Worm (Caenorhabditis elegans): Measurements from ENCODE around the gene T21C12.4.
A peak's percentile ranks its signal among the peaks of the same experiment; 100 is the strongest.

Gene T21C12.4

DNA sequence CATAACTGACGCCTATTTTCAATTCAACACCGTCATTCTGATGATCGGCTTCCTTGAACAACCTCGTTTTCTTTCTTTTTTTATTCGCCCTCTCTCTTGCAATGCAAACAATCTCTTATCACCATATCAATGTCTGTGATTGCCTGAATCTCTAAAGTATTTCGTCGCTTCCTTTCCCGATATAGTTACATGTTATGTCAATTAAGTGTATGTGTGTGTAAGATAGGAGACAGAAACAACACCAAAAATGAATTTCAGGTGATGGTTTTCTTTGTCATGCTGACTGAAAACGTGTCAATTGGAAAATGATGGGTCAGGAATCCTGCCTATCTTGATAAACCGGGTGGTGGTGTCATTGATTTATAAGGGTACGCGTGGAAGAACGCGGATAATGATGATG lies 24.5 kb downstream of the T21C12.4 start (continued):
- TF ChIP-seq skn-1 (tag; optimal IDR thresholded peaks at IDR 0.05) = no peak
- TF ChIP-seq Y55F3AM.14 (GFP tag; optimal IDR thresholded peaks at IDR 0.05) = no peak
- no peak for TF ChIP-seq nhr-11 (tag; optimal IDR thresholded peaks at IDR 0.05)

DNA sequence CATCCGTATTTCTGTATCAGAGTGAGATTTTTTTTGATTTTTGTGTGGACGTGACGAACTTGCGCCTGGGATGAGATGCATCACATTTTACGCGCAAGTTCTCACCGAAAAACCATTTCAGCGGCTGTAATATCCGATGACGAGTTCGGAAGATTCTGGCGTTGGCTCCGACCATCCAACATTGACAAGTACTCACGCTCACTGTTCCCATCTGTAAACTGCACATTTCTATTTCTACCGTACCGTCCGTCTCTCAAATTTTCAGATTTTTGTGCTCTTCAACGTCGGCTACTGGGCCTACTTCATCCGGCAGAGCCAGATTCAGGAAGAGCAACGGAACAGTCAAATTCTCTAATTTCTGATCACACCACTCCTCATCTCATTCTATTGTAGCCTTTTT lies 30.4 kb downstream of the T21C12.4 start:
- no peak for TF ChIP-seq ceh-16 (tag; optimal IDR thresholded peaks at IDR 0.05)
- no peak for TF ChIP-seq nhr-237 (tag; optimal IDR thresholded peaks at IDR 0.05)
- no peak for TF ChIP-seq ztf-1 (GFP tag; conservative IDR thresholded peaks at IDR 0.05)
- TF ChIP-seq sem-4 (tag; optimal IDR thresholded peaks at IDR 0.05) = no peak

DNA sequence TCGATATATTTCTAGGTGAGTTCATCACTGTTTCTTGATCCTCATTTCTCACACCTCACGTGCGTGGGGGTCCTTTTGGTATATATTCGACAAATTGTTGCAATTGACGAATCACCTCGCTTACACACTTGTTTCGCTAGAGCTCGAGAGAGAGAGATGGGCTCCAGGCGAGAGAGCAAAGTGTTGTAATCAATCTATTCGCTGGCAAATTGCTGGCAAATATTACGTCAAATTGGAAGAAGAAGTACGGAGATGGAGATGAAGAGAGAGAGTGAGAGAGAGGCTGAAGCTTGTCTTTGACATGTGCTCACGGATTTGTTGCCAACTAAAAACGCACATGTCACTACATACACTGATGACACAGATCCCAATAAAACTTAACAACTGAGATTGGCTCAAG lies 31.9 kb downstream of the T21C12.4 start:
- TF ChIP-seq nhr-129 (tag; optimal IDR thresholded peaks at IDR 0.05) (peak; percentile 72), gmeb-1 (tag; optimal IDR thresholded peaks at IDR 0.05) (no peak), lsy-2 (tag; optimal IDR thresholded peaks at IDR 0.05) (peak in 1 of 2 experiments; percentile 45), ztf-4 (tag; optimal IDR thresholded peaks at IDR 0.05) (peak; percentile 30), F13H6.1 (tag; optimal IDR thresholded peaks at IDR 0.05) (peak; percentile 31)

DNA sequence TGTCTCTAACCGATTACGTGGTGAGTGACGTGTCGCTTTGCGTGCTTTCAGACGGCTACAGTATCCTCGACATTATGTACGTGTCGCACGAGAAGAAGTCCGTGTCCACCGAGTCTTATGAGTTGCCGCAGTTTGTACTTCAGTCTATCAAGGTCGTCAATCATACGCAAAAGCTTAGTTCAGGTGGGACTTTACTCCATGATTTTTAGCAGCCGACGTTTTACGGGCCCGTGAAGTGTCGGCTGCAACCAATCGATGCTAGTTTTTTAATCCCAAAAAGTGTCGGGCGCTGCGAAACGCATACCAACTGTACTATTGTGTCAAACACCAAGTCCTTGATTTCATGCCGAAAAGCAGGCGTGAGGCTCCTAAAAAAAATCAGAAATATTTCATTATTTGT lies 33.0 kb downstream of the T21C12.4 start:
- TF ChIP-seq snpc-4 (tag; optimal IDR thresholded peaks at IDR 0.05) (peak; percentile 35), mbf-1 (tag; optimal IDR thresholded peaks at IDR 0.05) (no peak)

DNA sequence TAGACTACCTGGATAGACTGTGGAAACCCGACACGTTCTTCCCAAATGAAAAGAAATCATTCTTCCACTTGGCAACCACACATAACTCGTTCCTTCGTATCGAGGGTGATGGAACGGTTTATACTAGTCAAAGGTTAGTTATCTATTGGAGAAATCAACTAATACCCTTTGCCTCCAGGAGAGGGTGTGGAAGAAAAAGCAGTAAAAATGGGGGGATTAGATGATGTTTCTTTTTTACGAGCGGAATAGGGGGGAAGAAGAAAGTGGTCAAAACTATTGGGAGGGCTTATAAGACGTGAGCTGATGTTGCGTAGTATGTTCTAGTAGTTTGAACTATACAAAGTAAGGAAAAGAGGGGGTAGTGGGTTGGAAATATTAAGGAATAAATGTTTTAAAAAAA lies 34.8 kb downstream of the T21C12.4 start:
- no peak for TF ChIP-seq dmd-4 (tag; optimal IDR thresholded peaks at IDR 0.05)
- no peak for TF ChIP-seq egl-27 (tag; optimal IDR thresholded peaks at IDR 0.05)
- no peak for TF ChIP-seq elt-3 (tag; optimal IDR thresholded peaks at IDR 0.05)
- no peak for TF ChIP-seq nhr-23 (tag; optimal IDR thresholded peaks at IDR 0.05)
- TF ChIP-seq mab-5 (tag; optimal IDR thresholded peaks at IDR 0.05) = peak; percentile 72
- TF ChIP-seq unc-55 (GFP tag; optimal IDR thresholded peaks at IDR 0.05) = peak; percentile 75
- TF ChIP-seq ceh-82 (tag; optimal IDR thresholded peaks at IDR 0.05) = no peak
- no peak for TF ChIP-seq sma-9 (GFP tag; optimal IDR thresholded peaks at IDR 0.05)
- no peak for TF ChIP-seq sma-9 (tag; optimal IDR thresholded peaks at IDR 0.05)

DNA sequence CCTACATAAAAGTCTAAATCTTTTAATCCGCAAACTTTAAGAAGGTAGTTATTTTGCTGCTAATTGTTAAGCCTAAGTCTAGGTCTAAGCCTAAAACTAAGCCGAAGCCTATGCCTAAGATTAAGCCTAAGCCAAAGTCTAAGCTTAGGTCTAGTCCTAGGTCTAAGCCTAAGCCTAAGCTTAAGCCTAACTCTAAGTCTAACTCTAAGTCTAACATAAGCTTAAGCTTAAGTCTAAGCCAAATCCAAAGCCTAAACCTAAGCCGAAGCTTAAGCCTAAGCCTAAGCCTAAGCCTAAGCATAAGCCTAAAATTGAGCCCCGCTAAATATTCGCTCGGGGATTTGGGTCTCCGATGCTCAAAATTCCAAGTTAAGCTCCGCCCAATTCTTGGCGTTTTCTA lies 36.6 kb downstream of the T21C12.4 start:
- TF ChIP-seq nhr-21 (tag; optimal IDR thresholded peaks at IDR 0.05) (no peak), snpc-4 (tag; optimal IDR thresholded peaks at IDR 0.05) (no peak), lin-13 (GFP tag; optimal IDR thresholded peaks at IDR 0.05) (no peak)

DNA sequence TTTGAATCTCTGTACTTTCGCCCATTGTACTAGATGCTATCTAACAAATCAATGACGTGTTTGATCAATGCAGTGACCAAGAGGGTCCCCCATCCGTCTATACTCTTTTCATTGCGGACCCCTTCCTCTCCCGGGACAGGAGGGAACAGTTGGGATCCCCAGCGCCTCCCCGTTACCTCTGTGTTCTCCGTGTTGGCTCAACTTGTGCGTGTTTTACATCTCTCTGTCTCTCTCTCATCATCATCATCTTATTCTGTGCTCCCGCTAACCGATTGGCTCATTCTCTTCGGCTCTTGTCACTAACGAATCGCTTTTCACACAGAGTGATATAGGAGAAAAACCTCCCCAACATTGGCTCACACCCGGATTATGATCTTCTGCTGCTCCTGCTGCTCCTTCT lies 37.3 kb downstream of the T21C12.4 start, which contains the start of gene unc-49:
TSS of gene unc-49 (plus strand) at position 240 of the 400 bp plus-strand sequence.
- TF ChIP-seq sma-3 (GFP tag; optimal IDR thresholded peaks at IDR 0.05) (no peak), peb-1 (tag; optimal IDR thresholded peaks at IDR 0.05) (no peak), lsy-2 (tag; optimal IDR thresholded peaks at IDR 0.05) (peak in 1 of 2 experiments; percentile 7), F13H6.1 (tag; optimal IDR thresholded peaks at IDR 0.05) (peak; percentile 61), C34F6.9 (tag; optimal IDR thresholded peaks at IDR 0.05) (peak; percentile 6), nhr-129 (tag; optimal IDR thresholded peaks at IDR 0.05) (peak; percentile 14)

DNA sequence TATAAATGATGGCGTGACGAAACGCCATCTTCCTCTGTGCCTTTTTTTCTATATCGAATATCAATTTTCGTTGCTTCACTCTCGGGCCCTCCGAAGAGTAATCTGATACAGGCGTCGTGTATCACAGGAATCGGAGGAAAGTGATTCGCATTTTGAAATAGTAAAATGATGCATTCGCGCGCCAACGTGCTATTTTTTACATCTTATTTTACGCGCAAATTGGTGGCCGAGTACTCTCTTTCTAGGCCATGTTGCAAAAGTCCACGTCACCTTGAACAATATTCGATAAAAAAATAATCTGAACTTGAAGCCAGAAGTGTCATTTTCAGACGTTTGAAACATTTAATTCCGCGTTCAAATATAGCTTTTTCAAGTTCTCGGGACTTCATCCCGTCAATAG lies 38.2 kb downstream of the T21C12.4 start:
- TF ChIP-seq ama-1 (optimal IDR thresholded peaks at IDR 0.05) = no peak
- TF ChIP-seq sem-4 (tag; optimal IDR thresholded peaks at IDR 0.05) = no peak
- no peak for TF ChIP-seq ztf-1 (GFP tag; conservative IDR thresholded peaks at IDR 0.05)
- TF ChIP-seq nhr-237 (tag; optimal IDR thresholded peaks at IDR 0.05) = no peak
- TF ChIP-seq lin-11 (tag; optimal IDR thresholded peaks at IDR 0.05) = no peak
- no peak for TF ChIP-seq lin-39 (tag; optimal IDR thresholded peaks at IDR 0.05)
- TF ChIP-seq snpc-4 (tag; optimal IDR thresholded peaks at IDR 0.05) = no peak
- no peak for TF ChIP-seq blmp-1 (tag; optimal IDR thresholded peaks at IDR 0.05; ENCODE audit: insufficient read depth)
- no peak for TF ChIP-seq R02D3.7 (tag; optimal IDR thresholded peaks at IDR 0.05)
- no peak for TF ChIP-seq zag-1 (tag; optimal IDR thresholded peaks at IDR 0.05)
- TF ChIP-seq fos-1 (tag; optimal IDR thresholded peaks at IDR 0.05) = no peak
- no peak for TF ChIP-seq unc-55 (GFP tag; optimal IDR thresholded peaks at IDR 0.05)
- TF ChIP-seq Y55F3AM.14 (GFP tag; optimal IDR thresholded peaks at IDR 0.05) = no peak
- no peak for TF ChIP-seq crh-2 (tag; optimal IDR thresholded peaks at IDR 0.05)
- no peak for TF ChIP-seq ZK546.5 (tag; optimal IDR thresholded peaks at IDR 0.05)
